Fruit fly (Drosophila melanogaster): ENCODE results near the gene CG13599.

Gene CG13599

dm6 chr3R:23922502-23923350 lies 8.7 kb upstream of the CG13599 start, which contains the start of the genes sba and CG31141 (continued):
- TF ChIP-seq CG3838 (GFP tag; optimal IDR thresholded peaks at IDR 0.05) (no peak), crp (GFP tag; optimal IDR thresholded peaks at IDR 0.05) (no peak), Meics (GFP tag; optimal IDR thresholded peaks at IDR 0.05) (no peak), CG11247 (GFP tag; IDR thresholded peaks at IDR 0.05) (0 out of 2 replicates have a peak, but pooled peaks have one; percentile 13), Usf (GFP tag; optimal IDR thresholded peaks at IDR 0.05) (no peak), CG9817 (tag; optimal IDR thresholded peaks at IDR 0.05) (no peak), phol (tag; optimal IDR thresholded peaks at IDR 0.05) (peak; percentile 15), grau (tag; optimal IDR thresholded peaks at IDR 0.05) (peak; percentile 21), eyg (GFP tag; optimal IDR thresholded peaks at IDR 0.05) (no peak), zen (tag; optimal IDR thresholded peaks at IDR 0.05) (peak; percentile 56), ewg (GFP tag; optimal IDR thresholded peaks at IDR 0.05) (no peak), Adf1 (GFP tag; IDR thresholded peaks at IDR 0.05) (no peak), lilli (GFP tag; optimal IDR thresholded peaks at IDR 0.05) (peak; percentile 26), mam (GFP tag; optimal IDR thresholded peaks at IDR 0.05) (peak; percentile 9), Taf1 (GFP tag; IDR thresholded peaks at IDR 0.05) (no peak), hbn (GFP tag; IDR thresholded peaks at IDR 0.05; ENCODE audit: partially characterized antibody) (peak; percentile 86), danr (GFP tag; IDR thresholded peaks at IDR 0.05) (no peak), lola (GFP tag; optimal IDR thresholded peaks at IDR 0.05) (no peak), otp (GFP tag; IDR thresholded peaks at IDR 0.05) (no peak), CG12391 (tag; optimal IDR thresholded peaks at IDR 0.05) (peak; percentile 29), Atf3 (GFP tag; optimal IDR thresholded peaks at IDR 0.05) (no peak), Sry-δ (GFP tag; optimal IDR thresholded peaks at IDR 0.05) (peak; percentile 78), pan (optimal IDR thresholded peaks at IDR 0.05) (no peak), pan (GFP tag; optimal IDR thresholded peaks at IDR 0.05 in 1 of 2, IDR thresholded peaks at IDR 0.05 in 1 of 2) (no peak), H2.0 (GFP tag; IDR thresholded peaks at IDR 0.05) (no peak), CG11398 (GFP tag; optimal IDR thresholded peaks at IDR 0.05) (no peak), CG7357 (GFP tag; IDR thresholded peaks at IDR 0.05) (no peak), slou (GFP tag; optimal IDR thresholded peaks at IDR 0.05) (no peak), amos (GFP tag; IDR thresholded peaks at IDR 0.05; ENCODE audit: partially characterized antibody) (peak; percentile 94), ranshi (GFP tag; IDR thresholded peaks at IDR 0.05) (no peak), Dip2 (GFP tag; IDR thresholded peaks at IDR 0.05) (no peak), Oaz (GFP tag; IDR thresholded peaks at IDR 0.05) (no peak), odd (GFP tag; optimal IDR thresholded peaks at IDR 0.05) (peak; percentile 60), kay (GFP tag; optimal IDR thresholded peaks at IDR 0.05) (no peak), CG13296 (GFP tag; optimal IDR thresholded peaks at IDR 0.05) (peak; percentile 44), h (optimal IDR thresholded peaks at IDR 0.05) (no peak), tna (GFP tag; IDR thresholded peaks at IDR 0.05; ENCODE audit: partially characterized antibody) (peak; percentile 78), lab (GFP tag; optimal IDR thresholded peaks at IDR 0.05) (no peak), ERR (GFP tag; optimal IDR thresholded peaks at IDR 0.05) (no peak), Trl (optimal IDR thresholded peaks at IDR 0.05) (peak; percentile 77 to 91), Trl (GFP tag; optimal IDR thresholded peaks at IDR 0.05) (no peak), psq (GFP tag; optimal IDR thresholded peaks at IDR 0.05) (no peak), CG8944 (GFP tag; optimal IDR thresholded peaks at IDR 0.05) (no peak), Hmr (GFP tag; optimal IDR thresholded peaks at IDR 0.05) (peak; percentile 29), org-1 (GFP tag; optimal IDR thresholded peaks at IDR 0.05) (no peak), NFAT (GFP tag; IDR thresholded peaks at IDR 0.05) (0 out of 2 replicates have a peak, but pooled peaks have one; percentile 20), CG9609 (GFP tag; optimal IDR thresholded peaks at IDR 0.05) (no peak), CG12769 (tag; optimal IDR thresholded peaks at IDR 0.05) (no peak), CG4707 (GFP tag; optimal IDR thresholded peaks at IDR 0.05) (peak; percentile 29), CG7372 (GFP tag; IDR thresholded peaks at IDR 0.05) (no peak)
